Worm (Caenorhabditis elegans) whole organism, L4/young adult: ENCODE measurements around the gene str-55.

Source experiments
- W03F9.2 ChIP-seq: fragments of 150-350 bp; optimal IDR thresholded peaks from 2 replicates; lab custom pipeline; 2014; ENCODE audit warnings: missing biosample characterization, missing genetic modification characterization
- him-1 ChIP-seq: sonication (generic microtip); optimal IDR thresholded peaks from 2 replicates; lab custom pipeline; 2016; ENCODE audit warnings: missing genotype, missing genetic modification reagents, missing genetic modification characterization, missing compliant biosample characterization

ce11 chrV:16410521-16410920 is 6.4 kb downstream of the str-55 start, which contains the start of gene srh-145:
- TF ChIP-seq W03F9.2 (tag; lab: Kevin White, UChicago) (no peak), him-1 (no peak)
